Fruit fly (Drosophila melanogaster) whole organism, wandering third instar larva: ENCODE data around the gene Zw.

ENCODE experiments used
- Dif ChIP-seq: fragments of 200-275, 200-300 bp; sonication (Bioruptor generic); optimal IDR thresholded peaks from 2 replicates; lab custom pipeline; 2018; ENCODE audit warnings: missing biosample characterization, missing genetic modification characterization; ENCODE audit not compliant: partially characterized antibody
- Jra ChIP-seq: sonication (Bioruptor generic); optimal IDR thresholded peaks from 2 replicates; lab custom pipeline; 2016; ENCODE audit warnings: missing biosample characterization, missing genetic modification characterization
- br ChIP-seq: fragments of 200-800 bp; sonication (Bioruptor generic); optimal IDR thresholded peaks from 2 replicates; lab custom pipeline; 2016; ENCODE audit warnings: missing biosample characterization, missing genetic modification characterization

- TF ChIP-seq Jra (no peak), br (no peak), Dif (GFP tag; lab: Kevin White, UChicago) (peak; percentile 90)
These were observed 4.4 kb upstream of the Zw start for dm6 chrX:19662583-19663195.
